Fruit fly (Drosophila melanogaster): ENCODE results near the gene mthl2.
A peak's percentile ranks its signal among the peaks of the same experiment; 100 is the strongest.

The mthl2 gene

dm6 chr3L:5577250-5578138 is 27.1 kb upstream of the mthl2 start, which contains the start of gene Msr-110 (continued):
- TF ChIP-seq Blimp-1 (GFP tag; optimal IDR thresholded peaks at IDR 0.05) (no peak), CG10669 (GFP tag; optimal IDR thresholded peaks at IDR 0.05) (peak; percentile 92), CG1621 (tag; optimal IDR thresholded peaks at IDR 0.05) (peak; percentile 98), Gug (GFP tag; IDR thresholded peaks at IDR 0.05) (peak; percentile 83), CG8119 (GFP tag; IDR thresholded peaks at IDR 0.05) (peak; percentile 97), Sox102F (GFP tag; optimal IDR thresholded peaks at IDR 0.05) (peak; percentile 96), vri (GFP tag; optimal IDR thresholded peaks at IDR 0.05) (peak; percentile 96), Hr38 (GFP tag; optimal IDR thresholded peaks at IDR 0.05) (no peak), CG11294 (GFP tag; IDR thresholded peaks at IDR 0.05) (peak; percentile 92), topi (GFP tag; optimal IDR thresholded peaks at IDR 0.05) (peak; percentile 86)

DNA sequence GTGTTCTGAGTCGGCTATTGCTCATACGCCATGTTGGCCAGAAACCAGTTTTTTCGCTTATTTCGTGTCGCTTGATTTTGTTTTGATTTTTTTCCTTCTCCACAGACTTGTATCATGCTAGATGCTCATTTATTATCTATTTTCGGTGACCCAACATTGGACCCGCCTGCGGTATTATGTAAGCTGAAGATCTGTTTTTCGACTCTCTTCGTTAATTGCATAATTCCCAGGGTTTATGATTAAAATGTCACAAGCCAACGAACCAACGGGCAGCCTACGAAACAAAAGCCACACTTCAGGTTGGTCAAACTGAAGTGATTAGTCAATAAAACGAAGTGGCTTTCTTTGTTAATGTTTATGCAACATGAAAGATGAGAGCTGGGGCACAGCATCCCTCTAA is 26.0 kb upstream of the mthl2 start:
- TF ChIP-seq spab (GFP tag; optimal IDR thresholded peaks at IDR 0.05) (no peak), lz (GFP tag; optimal IDR thresholded peaks at IDR 0.05) (no peak), achi (GFP tag; optimal IDR thresholded peaks at IDR 0.05) (no peak), CG7368 (GFP tag; optimal IDR thresholded peaks at IDR 0.05) (no peak), CG6808 (GFP tag; optimal IDR thresholded peaks at IDR 0.05) (no peak), topi (GFP tag; optimal IDR thresholded peaks at IDR 0.05) (no peak), net (GFP tag; optimal IDR thresholded peaks at IDR 0.05) (no peak), CG10631 (GFP tag; optimal IDR thresholded peaks at IDR 0.05) (no peak), CG16779 (tag; optimal IDR thresholded peaks at IDR 0.05) (no peak), eg (GFP tag; IDR thresholded peaks at IDR 0.05) (no peak; the same call in 2 of the 3 replicates), dsx (GFP tag; optimal IDR thresholded peaks at IDR 0.05; ENCODE audit: poor library complexity, severe bottlenecking) (no peak), esn (GFP tag; optimal IDR thresholded peaks at IDR 0.05) (no peak), Lpt (GFP tag; optimal IDR thresholded peaks at IDR 0.05) (no peak)

DNA sequence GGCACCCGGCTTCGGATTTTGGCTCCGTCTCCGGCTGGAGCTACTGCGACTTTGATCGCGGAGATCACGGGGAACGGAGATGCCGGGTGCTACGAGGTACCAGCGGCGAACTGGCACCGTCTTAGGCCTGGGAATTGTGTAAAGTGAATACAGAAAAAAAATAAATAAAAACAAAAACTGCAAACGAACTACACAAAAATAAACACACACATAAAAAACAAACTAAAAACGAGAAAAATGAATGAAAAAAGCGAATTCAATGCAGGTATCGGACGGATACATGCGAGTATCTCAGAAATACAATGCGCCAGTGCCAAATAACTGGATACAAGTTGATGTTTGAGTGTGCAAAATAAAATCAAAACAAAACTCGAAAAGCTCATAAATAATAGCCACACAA is 24.8 kb upstream of the mthl2 start:
- peak; percentile 59 for TF ChIP-seq CG16779 (tag; optimal IDR thresholded peaks at IDR 0.05)
- no peak for TF ChIP-seq CG11902 (GFP tag; optimal IDR thresholded peaks at IDR 0.05)
- no peak for TF ChIP-seq CG10669 (GFP tag; optimal IDR thresholded peaks at IDR 0.05)
- peak; percentile 57 for TF ChIP-seq Lpt (GFP tag; optimal IDR thresholded peaks at IDR 0.05)
- no peak for TF ChIP-seq Met (GFP tag; optimal IDR thresholded peaks at IDR 0.05)
- TF ChIP-seq Hr39 (GFP tag; optimal IDR thresholded peaks at IDR 0.05): no peak
- TF ChIP-seq eg (GFP tag; IDR thresholded peaks at IDR 0.05): peak; percentile 92
- TF ChIP-seq Blimp-1 (GFP tag; optimal IDR thresholded peaks at IDR 0.05): no peak
- TF ChIP-seq pdm3 (GFP tag; optimal IDR thresholded peaks at IDR 0.05): no peak
- TF ChIP-seq esn (GFP tag; optimal IDR thresholded peaks at IDR 0.05): no peak
- TF ChIP-seq Hr38 (GFP tag; optimal IDR thresholded peaks at IDR 0.05): no peak
- TF ChIP-seq CG8632 (GFP tag; optimal IDR thresholded peaks at IDR 0.05): no peak
- TF ChIP-seq Hr4 (GFP tag; optimal IDR thresholded peaks at IDR 0.05): peak; percentile 39
- no peak for TF ChIP-seq OdsH (GFP tag; optimal IDR thresholded peaks at IDR 0.05)
- peak; percentile 63 for TF ChIP-seq Eip78C (GFP tag)
- TF ChIP-seq CG10631 (GFP tag; optimal IDR thresholded peaks at IDR 0.05): no peak
- no peak for TF ChIP-seq CG31627 (GFP tag; optimal IDR thresholded peaks at IDR 0.05)
- TF ChIP-seq svp (GFP tag): no peak
- peak; percentile 92 for TF ChIP-seq CG8119 (GFP tag; IDR thresholded peaks at IDR 0.05)
- TF ChIP-seq CG8319 (GFP tag; optimal IDR thresholded peaks at IDR 0.05): no peak
- TF ChIP-seq Sox102F (GFP tag; optimal IDR thresholded peaks at IDR 0.05): no peak
- TF ChIP-seq CG3032 (tag; optimal IDR thresholded peaks at IDR 0.05): no peak
- TF ChIP-seq dsx (GFP tag; optimal IDR thresholded peaks at IDR 0.05; ENCODE audit: poor library complexity, severe bottlenecking): no peak
- TF ChIP-seq achi (GFP tag; optimal IDR thresholded peaks at IDR 0.05): no peak
- TF ChIP-seq Eip93F (GFP tag; optimal IDR thresholded peaks at IDR 0.05): no peak
- TF ChIP-seq CG4318 (GFP tag; optimal IDR thresholded peaks at IDR 0.05): no peak
- no peak for TF ChIP-seq Eip75B (GFP tag; optimal IDR thresholded peaks at IDR 0.05)
- no peak for TF ChIP-seq Ets96B (tag; optimal IDR thresholded peaks at IDR 0.05)
- TF ChIP-seq dac (GFP tag; optimal IDR thresholded peaks at IDR 0.05): peak; percentile 7
- TF ChIP-seq cyc (GFP tag; optimal IDR thresholded peaks at IDR 0.05): no peak
- TF ChIP-seq fd59A (GFP tag; optimal IDR thresholded peaks at IDR 0.05): no peak
- peak; percentile 92 for TF ChIP-seq CG6276 (GFP tag; optimal IDR thresholded peaks at IDR 0.05)
- TF ChIP-seq CG3919 (GFP tag; optimal IDR thresholded peaks at IDR 0.05): no peak
- TF ChIP-seq CG32006 (GFP tag; optimal IDR thresholded peaks at IDR 0.05): peak; percentile 35
- 0 out of 2 replicates have a peak, but pooled peaks have one; percentile 31 for TF ChIP-seq Gug (GFP tag; IDR thresholded peaks at IDR 0.05)
- TF ChIP-seq CG15336 (GFP tag; IDR thresholded peaks at IDR 0.05): peak; percentile 85
